Worm (Caenorhabditis elegans) whole organism, early embryonic: ENCODE results near the gene C08E8.9.

Experiments
- ama-1 ChIP-seq: fragments of 150-350 bp; optimal IDR thresholded peaks from 2 replicates; lab custom pipeline; 2014
- ets-7 ChIP-seq: sonication (generic microtip); optimal IDR thresholded peaks from 2 replicates; lab custom pipeline; 2016; ENCODE audit warnings: missing genotype, missing genetic modification characterization, missing compliant biosample characterization
- pes-1 ChIP-seq: fragments of 200-800 bp; sonication (Bioruptor generic); IDR thresholded peaks from 2 replicates; pipeline ENCODE4 v1.3.6; 2022; ENCODE audit warnings: missing genetic modification reagents, missing genetic modification characterization, missing compliant biosample characterization

DNA sequence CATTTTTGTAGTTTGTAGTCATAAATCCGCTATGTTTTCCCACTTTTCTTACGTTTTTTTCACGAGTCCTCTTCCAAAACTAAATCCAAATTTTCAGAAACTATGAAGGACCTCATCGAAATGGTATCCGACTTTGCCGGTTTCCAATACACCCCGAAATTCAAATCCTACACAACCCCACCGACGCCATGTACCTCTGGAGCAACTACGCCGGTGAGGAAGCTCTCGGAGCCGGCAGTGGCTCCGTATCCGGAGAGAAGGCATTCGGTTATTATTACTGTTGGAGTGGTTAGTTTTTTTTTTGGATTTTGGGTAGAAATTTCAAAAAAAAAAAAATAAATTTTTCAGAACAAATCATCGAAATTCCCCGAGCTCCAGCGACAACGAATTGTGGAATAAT is 14.6 kb upstream of the C08E8.9 start, which contains the start of gene C08E8.3:
- TF ChIP-seq ets-7 (tag; lab: Kevin White, UChicago) (no peak), ama-1 (no peak), pes-1 (GFP tag; lab: Robert Waterston, UW) (no peak)
